Worm (Caenorhabditis elegans) whole organism, mixed stage, embryonic: ENCODE measurements around the gene ZK507.1.
A peak's percentile ranks its signal among the peaks of the same experiment; 100 is the strongest.

Experiments used
- M03D4.4 ChIP-seq: sonication (generic microtip); optimal IDR thresholded peaks from 2 replicates; lab custom pipeline; 2017; ENCODE audit warnings: mild to moderate bottlenecking, missing genetic modification characterization, missing compliant biosample characterization
- bed-3 ChIP-seq: fragments of 200-800 bp; sonication (Bioruptor generic); optimal IDR thresholded peaks from 3 replicates; lab custom pipeline; 2018; ENCODE audit warnings: mild to moderate bottlenecking, missing genetic modification characterization, moderate library complexity, missing compliant biosample characterization
- blmp-1 ChIP-seq: fragments of 150-350 bp; optimal IDR thresholded peaks from 2 replicates; lab custom pipeline; 2014; ENCODE audit warnings: missing biosample characterization, missing genetic modification characterization
- ceh-39 ChIP-seq: fragments of 150-350 bp; optimal IDR thresholded peaks from 2 replicates; lab custom pipeline; 2014; ENCODE audit warnings: missing biosample characterization, missing genetic modification characterization
- ceh-43 ChIP-seq: fragments of 200-800 bp; sonication (Bioruptor generic); optimal IDR thresholded peaks from 2 replicates; lab custom pipeline; 2018; ENCODE audit warnings: mild to moderate bottlenecking, missing genetic modification characterization, moderate library complexity, missing compliant biosample characterization
- ceh-83 ChIP-seq: fragments of 200-800 bp; sonication (Bioruptor generic); optimal IDR thresholded peaks from 2 replicates; lab custom pipeline; 2018; ENCODE audit warnings: mild to moderate bottlenecking, missing genetic modification characterization, missing compliant biosample characterization
- ces-1 ChIP-seq: fragments of 150-350 bp; optimal IDR thresholded peaks from 2 replicates; lab custom pipeline; 2014; ENCODE audit warnings: missing biosample characterization, missing genetic modification reagents, missing genetic modification characterization
- cnd-1 ChIP-seq: fragments of 200-800 bp; sonication (Bioruptor generic); optimal IDR thresholded peaks from 2 replicates; lab custom pipeline; 2018; ENCODE audit warnings: mild to moderate bottlenecking, missing genetic modification characterization, missing compliant biosample characterization
- drap-1 ChIP-seq: fragments of 200-800 bp; sonication (Bioruptor generic); optimal IDR thresholded peaks from 3 replicates; lab custom pipeline; 2018; ENCODE audit warnings: mild to moderate bottlenecking, missing genetic modification characterization, missing compliant biosample characterization
- elt-1 ChIP-seq: sonication (generic microtip); optimal IDR thresholded peaks from 2 replicates; lab custom pipeline; 2017; ENCODE audit warnings: missing genetic modification characterization, mild to moderate bottlenecking, missing compliant biosample characterization, antibody characterized with exemption, moderate library complexity, borderline replicate concordance; ENCODE audit not compliant: insufficient read depth
- ham-2 ChIP-seq: fragments of 200-800 bp; sonication (Bioruptor generic); optimal IDR thresholded peaks from 2 replicates; lab custom pipeline; 2018; ENCODE audit warnings: mild to moderate bottlenecking, missing genetic modification characterization, missing compliant biosample characterization
- hlh-1 ChIP-seq: fragments of 150-350 bp; optimal IDR thresholded peaks from 2 replicates; lab custom pipeline; 2014; ENCODE audit warnings: missing biosample characterization, missing genetic modification reagents, missing genetic modification characterization
- lin-13 ChIP-seq: fragments of 150-350 bp; optimal IDR thresholded peaks from 2 replicates; lab custom pipeline; 2014; ENCODE audit warnings: missing biosample characterization, missing genetic modification characterization
- lin-32 ChIP-seq: fragments of 200-800 bp; sonication (Bioruptor generic); optimal IDR thresholded peaks from 2 replicates; lab custom pipeline; 2018; ENCODE audit warnings: mild to moderate bottlenecking, missing genetic modification characterization, missing compliant biosample characterization
- lsy-2 ChIP-seq: fragments of 150-350 bp; optimal IDR thresholded peaks from 2 replicates; lab custom pipeline; 2014; ENCODE audit warnings: missing biosample characterization, missing genetic modification characterization
- mep-1 ChIP-seq: fragments of 150-350 bp; optimal IDR thresholded peaks from 2 replicates; lab custom pipeline; 2017; ENCODE audit warnings: missing biosample characterization, missing genetic modification reagents, missing genetic modification characterization, inconsistent platforms
- mls-2 ChIP-seq: sonication (generic microtip); optimal IDR thresholded peaks from 2 replicates; lab custom pipeline; 2016; ENCODE audit warnings: mild to moderate bottlenecking, missing genetic modification characterization, moderate library complexity, missing compliant biosample characterization
- nhr-12 ChIP-seq: fragments of 150-350 bp; optimal IDR thresholded peaks from 2 replicates; lab custom pipeline; 2014; ENCODE audit warnings: missing biosample characterization, missing genetic modification characterization
- nhr-2 ChIP-seq: fragments of 150-350 bp; optimal IDR thresholded peaks from 2 replicates; lab custom pipeline; 2014; ENCODE audit warnings: missing biosample characterization, missing genetic modification characterization
- nhr-28 ChIP-seq: fragments of 150-350 bp; optimal IDR thresholded peaks from 2 replicates; lab custom pipeline; 2014; ENCODE audit warnings: missing biosample characterization, missing genetic modification characterization
- nhr-76 ChIP-seq: sonication (generic microtip); optimal IDR thresholded peaks from 2 replicates; lab custom pipeline; 2017; ENCODE audit warnings: missing biosample characterization, missing genetic modification characterization
- pha-4 ChIP-seq: fragments of 150-350 bp; optimal IDR thresholded peaks from 2 replicates; lab custom pipeline; 2018; ENCODE audit warnings: missing biosample characterization, missing genetic modification reagents, missing genetic modification characterization
- sem-2 ChIP-seq: fragments of 200-800 bp; sonication (Bioruptor generic); optimal IDR thresholded peaks from 2 replicates; lab custom pipeline; 2018; ENCODE audit warnings: mild to moderate bottlenecking, missing genetic modification characterization, missing compliant biosample characterization
- sptf-1 ChIP-seq: sonication (generic microtip); optimal IDR thresholded peaks from 2 replicates; lab custom pipeline; 2017; ENCODE audit warnings: mild to moderate bottlenecking, missing genetic modification characterization, moderate library complexity, missing compliant biosample characterization
- tbx-8 ChIP-seq: fragments of 200-800 bp; sonication (Bioruptor generic); optimal IDR thresholded peaks from 2 replicates; lab custom pipeline; 2018; ENCODE audit warnings: mild to moderate bottlenecking, missing genetic modification characterization, moderate library complexity, missing compliant biosample characterization
- unc-120 ChIP-seq: sonication (generic microtip); optimal IDR thresholded peaks from 2 replicates; lab custom pipeline; 2017; ENCODE audit warnings: missing genetic modification characterization, missing compliant biosample characterization; ENCODE audit not compliant: poor library complexity, severe bottlenecking
- unc-39 ChIP-seq: fragments of 150-350 bp; optimal IDR thresholded peaks from 2 replicates; lab custom pipeline; 2014; ENCODE audit warnings: missing biosample characterization, missing genetic modification characterization
- unc-62 ChIP-seq: fragments of 150-350 bp; optimal IDR thresholded peaks from 2 replicates; lab custom pipeline; 2014; ENCODE audit warnings: missing biosample characterization, missing genetic modification reagents, missing genetic modification characterization
- zip-8 ChIP-seq: fragments of 150-350 bp; optimal IDR thresholded peaks from 2 replicates; lab custom pipeline; 2014; ENCODE audit warnings: missing biosample characterization, missing genetic modification characterization
- ztf-11 ChIP-seq: fragments of 150-350 bp; optimal IDR thresholded peaks from 2 replicates; lab custom pipeline; 2014; ENCODE audit warnings: missing biosample characterization, missing genetic modification characterization

ZK507.1 gene

ce11 chrIII:9118921-9119606 is 18.0 kb upstream of the ZK507.1 start, which contains the start of gene ced-11:
Gene ced-11 (plus strand): TSS chrIII:9119556.
- TF ChIP-seq nhr-12 (tag; lab: Kevin White, UChicago), result no peak
- no peak for TF ChIP-seq ceh-83 (GFP tag; lab: Kevin White, UChicago)
- no peak for TF ChIP-seq tbx-8 (GFP tag; lab: Kevin White, UChicago)

DNA sequence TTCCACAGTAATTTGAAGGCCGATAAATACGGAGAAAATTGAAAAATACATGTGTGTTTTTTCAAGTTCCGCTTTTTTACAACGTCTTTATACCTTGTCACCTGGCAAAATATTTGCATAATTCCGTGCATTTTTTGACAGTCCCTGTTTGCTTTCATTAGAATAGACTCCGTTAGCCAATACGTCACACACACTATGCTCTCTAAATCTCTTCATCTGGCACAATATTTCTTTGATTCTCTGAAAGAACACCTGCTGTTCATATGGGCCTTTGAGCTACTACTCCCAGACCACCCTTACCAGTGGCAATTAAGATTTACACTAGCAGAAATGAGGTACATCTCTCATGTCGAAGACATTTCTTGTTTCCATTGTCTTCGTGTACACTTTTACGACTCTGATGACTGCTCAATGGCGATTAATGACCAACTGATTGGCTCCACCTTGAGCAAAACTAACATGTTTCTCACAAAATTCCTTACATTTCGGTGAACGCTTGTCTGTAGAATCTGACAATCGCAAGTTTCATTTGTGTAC is 17.3 kb upstream of the ZK507.1 start, which contains the start of gene grl-11:
Gene grl-11 (minus strand): TSS at position 51 of the 537 bp plus-strand sequence.
- peak; percentile 25 for TF ChIP-seq cnd-1 (tag; lab: Kevin White, UChicago)
- no peak for TF ChIP-seq nhr-76 (tag; lab: Kevin White, UChicago)
- TF ChIP-seq hlh-1 (tag; lab: Kevin White, UChicago), result peak; percentile 74

ce11 chrIII:9115745-9116144 is 14.6 kb upstream of the ZK507.1 start:
- no peak for TF ChIP-seq ztf-11 (tag; lab: Kevin White, UChicago)
- TF ChIP-seq ceh-83 (GFP tag; lab: Kevin White, UChicago), result no peak
- TF ChIP-seq lsy-2 (tag; lab: Kevin White, UChicago), result no peak
- no peak for TF ChIP-seq sem-2 (GFP tag; lab: Kevin White, UChicago)
- no peak for TF ChIP-seq nhr-76 (tag; lab: Kevin White, UChicago)

ce11 chrIII:9114649-9115048 is 13.5 kb upstream of the ZK507.1 start, which contains the start of gene ZK512.1:
Gene ZK512.1 (plus strand): TSS chrIII:9114949.
- TF ChIP-seq ham-2 (peak; percentile 32), pha-4 (peak; percentile 24), nhr-2 (tag; lab: Kevin White, UChicago) (no peak), cnd-1 (tag; lab: Kevin White, UChicago) (peak; percentile 4), tbx-8 (GFP tag; lab: Kevin White, UChicago) (no peak)
- TF ChIP-seq, all 35 proteins: peak for 3

DNA sequence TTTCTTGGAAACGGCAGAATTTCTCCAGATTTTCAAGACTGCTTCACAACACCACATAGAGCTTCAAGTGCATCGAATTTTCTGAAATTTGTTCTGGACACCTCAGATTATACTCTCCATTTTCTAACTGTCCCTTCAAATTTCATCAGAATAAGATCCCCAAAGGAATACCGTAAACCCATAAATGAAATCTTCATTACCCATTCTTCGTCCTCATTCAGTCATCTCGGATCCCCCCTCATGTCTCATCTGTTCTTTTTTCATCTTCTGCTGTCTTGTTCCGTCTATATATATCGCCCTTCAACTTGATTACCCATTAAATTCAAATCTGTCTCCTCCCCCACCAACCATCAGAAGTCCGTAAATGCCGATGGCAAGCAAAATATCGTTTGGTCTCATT is 13.0 kb upstream of the ZK507.1 start:
- no peak for TF ChIP-seq lin-32
- no peak for TF ChIP-seq nhr-2 (tag; lab: Kevin White, UChicago)
- no peak for TF ChIP-seq nhr-12 (tag; lab: Kevin White, UChicago)
- no peak for TF ChIP-seq ham-2
- TF ChIP-seq lin-13 (tag; lab: Kevin White, UChicago), result no peak
- no peak for TF ChIP-seq unc-39
- no peak for TF ChIP-seq nhr-28 (tag; lab: Kevin White, UChicago)
- TF ChIP-seq pha-4, result no peak
- TF ChIP-seq blmp-1, result no peak
- no peak for TF ChIP-seq ces-1 (GFP tag; lab: Kevin White, UChicago)
- no peak for TF ChIP-seq sptf-1 (tag; lab: Kevin White, UChicago)
- TF ChIP-seq lsy-2 (tag; lab: Kevin White, UChicago), result no peak
- TF ChIP-seq ceh-43, result no peak
- no peak for TF ChIP-seq bed-3 (GFP tag; lab: Kevin White, UChicago)
- no peak for TF ChIP-seq ceh-83 (GFP tag; lab: Kevin White, UChicago)
- no peak for TF ChIP-seq elt-1

DNA sequence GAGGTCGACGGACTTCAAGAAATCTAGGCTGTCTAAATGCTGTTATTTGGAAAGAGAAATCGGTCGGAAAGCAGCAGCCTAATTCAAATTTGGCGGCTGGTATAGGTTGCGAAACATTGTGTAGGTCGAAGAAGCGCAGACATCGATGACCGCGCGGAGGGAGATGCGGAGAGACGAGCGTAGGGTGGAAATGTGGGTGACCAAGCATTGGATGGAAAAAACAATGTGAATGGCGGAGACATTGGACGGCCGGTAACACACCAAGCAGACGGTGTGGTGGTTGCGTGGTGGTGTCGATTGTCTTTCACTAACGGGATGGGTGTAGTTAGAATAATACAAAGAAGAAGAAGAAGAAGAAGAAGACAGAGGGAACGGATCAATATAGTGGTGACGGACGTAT is 11.4 kb upstream of the ZK507.1 start:
- no peak for TF ChIP-seq cnd-1 (tag; lab: Kevin White, UChicago)
- peak; percentile 36 for TF ChIP-seq M03D4.4 (tag; lab: Kevin White, UChicago)
- TF ChIP-seq sptf-1 (tag; lab: Kevin White, UChicago), result peak; percentile 56
- no peak for TF ChIP-seq blmp-1
- peak; percentile 48 for TF ChIP-seq lin-13 (tag; lab: Kevin White, UChicago)
- TF ChIP-seq unc-120 (tag; lab: Kevin White, UChicago), result no peak
- peak; percentile 1 for TF ChIP-seq zip-8 (tag; lab: Kevin White, UChicago)
- TF ChIP-seq lin-32, result no peak
- TF ChIP-seq drap-1 (GFP tag; lab: Kevin White, UChicago), result peak; percentile 23
- peak; percentile 77 for TF ChIP-seq nhr-2 (tag; lab: Kevin White, UChicago)
- TF ChIP-seq mep-1 (tag; lab: Kevin White, UChicago), result no peak
- TF ChIP-seq nhr-12 (tag; lab: Kevin White, UChicago), result no peak
- TF ChIP-seq ham-2, result peak; percentile 74
- no peak for TF ChIP-seq bed-3 (GFP tag; lab: Kevin White, UChicago)
- TF ChIP-seq ceh-39, result peak; percentile 37
- TF ChIP-seq ceh-83 (GFP tag; lab: Kevin White, UChicago), result no peak
- no peak for TF ChIP-seq unc-62
- TF ChIP-seq mls-2 (tag; lab: Kevin White, UChicago), result peak; percentile 66
